Worm (Caenorhabditis elegans): ENCODE measurements around the gene F44E2.6.
A peak's percentile ranks its signal among the peaks of the same experiment; 100 is the strongest.

- TF ChIP-seq him-1 (tag; optimal IDR thresholded peaks at IDR 0.05) (no peak), W03F9.2 (tag; optimal IDR thresholded peaks at IDR 0.05) (peak; percentile 73)
Observed at ce11 chrIII:8847722-8848121, 2.7 kb upstream of the F44E2.6 start.

All from whole organism, L4/young adult.